Worm (Caenorhabditis elegans): Measurements from ENCODE around the gene clec-37.

Gene clec-37

ce11 chrV:16802572-16802971 is 49.3 kb downstream of the clec-37 start, which contains the start of gene cand-1:
Gene cand-1, plus strand, starts transcription at chrV:16802872.
- TF ChIP-seq sem-4 (tag; optimal IDR thresholded peaks at IDR 0.05) (no peak), sma-9 (GFP tag; optimal IDR thresholded peaks at IDR 0.05) (no peak), sma-9 (tag; optimal IDR thresholded peaks at IDR 0.05) (no peak), R02D3.7 (tag; optimal IDR thresholded peaks at IDR 0.05) (no peak), mdl-1 (tag; optimal IDR thresholded peaks at IDR 0.05) (no peak), ztf-1 (GFP tag; conservative IDR thresholded peaks at IDR 0.05) (no peak), sma-3 (GFP tag; optimal IDR thresholded peaks at IDR 0.05) (no peak), unc-62 (GFP tag; optimal IDR thresholded peaks at IDR 0.05) (no peak), lin-39 (tag; optimal IDR thresholded peaks at IDR 0.05) (no peak)

ce11 chrV:16800484-16800883 is 51.4 kb downstream of the clec-37 start:
- no peak for TF ChIP-seq lin-11 (tag; optimal IDR thresholded peaks at IDR 0.05)
- no peak for TF ChIP-seq elt-3 (tag; optimal IDR thresholded peaks at IDR 0.05)
- TF ChIP-seq peb-1 (tag; optimal IDR thresholded peaks at IDR 0.05) = no peak
- no peak for TF ChIP-seq nhr-21 (tag; optimal IDR thresholded peaks at IDR 0.05)
- TF ChIP-seq C34F6.9 (tag; optimal IDR thresholded peaks at IDR 0.05) = no peak
- TF ChIP-seq nhr-11 (tag; optimal IDR thresholded peaks at IDR 0.05) = no peak
- TF ChIP-seq unc-55 (GFP tag; optimal IDR thresholded peaks at IDR 0.05) = peak; percentile 30
- TF ChIP-seq mdl-1 (tag; optimal IDR thresholded peaks at IDR 0.05) = no peak
